Fruit fly (Drosophila melanogaster) ovary, adult (tissue): Measurements from ENCODE around the gene Rph.

Experiments
- CG17801 ChIP-seq: fragments of 200-800 bp; optimal IDR thresholded peaks from 2 replicates; lab custom pipeline; 2019; ENCODE audit warnings: missing biosample characterization, mild to moderate bottlenecking, missing genetic modification characterization, moderate library complexity; ENCODE audit not compliant: partially characterized antibody

Rph gene

DNA sequence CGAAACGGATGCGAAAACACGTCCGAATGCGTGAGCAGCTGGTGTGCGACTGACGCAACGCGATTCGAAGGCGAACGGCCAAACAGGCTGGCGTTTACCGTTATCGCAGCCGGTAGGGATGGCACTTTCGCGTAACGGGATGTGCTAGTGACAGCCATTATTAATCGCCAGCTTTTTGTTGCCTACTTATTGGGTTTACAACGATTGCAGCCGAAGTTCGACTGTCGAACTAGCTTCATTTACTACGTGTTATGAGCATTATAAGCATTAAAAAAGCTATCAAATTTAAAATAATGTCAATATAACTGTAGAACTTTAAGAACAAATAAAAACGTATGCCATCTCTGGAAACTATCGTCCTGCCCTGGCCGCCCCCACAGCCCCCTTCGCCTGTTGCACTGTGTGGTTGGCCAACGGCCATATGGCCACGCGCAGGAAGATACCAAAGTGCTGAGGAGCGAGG is at the start of gene Rph:
Rph (minus strand) TSS at position 51 of the 463 bp plus-strand sequence.
- TF ChIP-seq CG17801 (GFP tag; lab: Kevin White, UChicago), result no peak

DNA sequence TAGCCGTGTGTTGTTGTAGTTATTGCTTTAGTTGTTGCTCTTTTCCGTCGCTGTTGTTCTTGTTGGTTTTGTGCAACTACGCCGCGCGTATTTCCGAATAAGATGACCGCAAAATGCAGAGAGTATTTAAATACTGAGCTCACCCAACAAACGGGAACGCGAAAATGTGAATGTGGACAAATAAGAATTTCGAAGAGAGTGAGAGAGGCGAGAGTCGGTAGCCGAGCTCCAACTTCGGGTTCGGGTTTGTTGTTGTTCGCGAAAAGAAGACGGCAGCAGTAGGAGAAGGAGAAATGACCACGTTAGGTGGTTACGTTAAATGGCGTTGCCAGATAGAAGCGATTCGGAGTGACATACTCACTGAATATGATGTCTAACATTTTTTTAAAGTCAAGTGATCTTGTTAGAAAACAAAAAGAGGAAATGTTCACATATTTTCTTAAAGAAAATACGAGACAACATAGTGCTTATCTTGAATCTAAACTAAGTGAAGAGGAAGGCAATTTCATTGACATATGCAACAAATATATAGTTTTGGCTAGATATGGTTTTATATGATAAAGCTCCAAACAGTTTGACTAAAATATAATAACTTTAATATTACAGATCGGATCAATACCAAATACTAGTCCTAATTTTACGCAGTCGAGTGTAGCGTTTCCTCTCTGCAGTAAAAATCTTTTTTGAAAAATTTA is 49.4 kb upstream of the Rph start:
- peak; percentile 67 for TF ChIP-seq CG17801 (GFP tag; lab: Kevin White, UChicago)

DNA sequence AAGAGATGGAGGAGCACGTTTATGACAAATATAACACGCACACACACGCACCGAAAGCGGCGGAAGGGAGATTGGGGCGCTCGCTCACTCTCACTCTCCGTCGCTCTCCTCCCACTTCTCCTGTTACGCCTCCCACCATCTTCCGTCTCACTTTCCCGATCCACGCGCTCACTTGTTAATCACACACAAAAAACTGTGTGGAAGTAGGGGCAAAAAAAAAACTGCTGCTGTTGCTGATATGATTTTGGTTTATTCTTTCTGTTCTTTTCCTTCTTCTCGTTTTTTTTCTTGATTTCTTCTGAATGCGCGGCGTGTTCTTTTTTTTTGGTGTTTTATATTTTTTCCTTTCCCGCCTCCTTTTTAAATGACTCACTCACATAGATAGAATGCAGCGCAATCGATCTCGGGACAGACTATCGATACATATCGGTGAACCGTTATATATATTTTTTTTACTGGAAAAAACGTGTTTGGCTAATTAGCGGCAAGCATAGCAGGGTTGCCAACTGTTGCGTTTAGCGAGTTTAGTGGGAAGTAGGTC is 48.3 kb upstream of the Rph start:
- TF ChIP-seq CG17801 (GFP tag; lab: Kevin White, UChicago), result peak; percentile 78

DNA sequence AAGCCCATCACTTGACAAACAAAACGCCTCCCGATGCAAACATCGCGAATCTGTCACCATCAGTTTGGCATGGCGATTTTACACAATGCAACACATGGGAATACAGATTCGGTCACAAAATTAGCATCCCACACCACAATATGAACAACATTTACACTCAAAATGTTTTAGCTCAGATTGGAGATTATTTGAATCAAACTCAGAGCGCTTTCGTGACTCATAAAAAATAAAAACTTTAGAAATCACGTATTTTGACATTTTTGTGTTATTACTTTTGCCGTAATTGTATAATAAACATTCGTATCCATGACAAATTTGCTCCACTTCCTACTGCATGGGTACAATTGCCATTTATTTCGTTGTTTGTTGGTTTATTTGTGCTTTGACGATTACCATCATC is 46.6 kb upstream of the Rph start:
- no peak for TF ChIP-seq CG17801 (GFP tag; lab: Kevin White, UChicago)

DNA sequence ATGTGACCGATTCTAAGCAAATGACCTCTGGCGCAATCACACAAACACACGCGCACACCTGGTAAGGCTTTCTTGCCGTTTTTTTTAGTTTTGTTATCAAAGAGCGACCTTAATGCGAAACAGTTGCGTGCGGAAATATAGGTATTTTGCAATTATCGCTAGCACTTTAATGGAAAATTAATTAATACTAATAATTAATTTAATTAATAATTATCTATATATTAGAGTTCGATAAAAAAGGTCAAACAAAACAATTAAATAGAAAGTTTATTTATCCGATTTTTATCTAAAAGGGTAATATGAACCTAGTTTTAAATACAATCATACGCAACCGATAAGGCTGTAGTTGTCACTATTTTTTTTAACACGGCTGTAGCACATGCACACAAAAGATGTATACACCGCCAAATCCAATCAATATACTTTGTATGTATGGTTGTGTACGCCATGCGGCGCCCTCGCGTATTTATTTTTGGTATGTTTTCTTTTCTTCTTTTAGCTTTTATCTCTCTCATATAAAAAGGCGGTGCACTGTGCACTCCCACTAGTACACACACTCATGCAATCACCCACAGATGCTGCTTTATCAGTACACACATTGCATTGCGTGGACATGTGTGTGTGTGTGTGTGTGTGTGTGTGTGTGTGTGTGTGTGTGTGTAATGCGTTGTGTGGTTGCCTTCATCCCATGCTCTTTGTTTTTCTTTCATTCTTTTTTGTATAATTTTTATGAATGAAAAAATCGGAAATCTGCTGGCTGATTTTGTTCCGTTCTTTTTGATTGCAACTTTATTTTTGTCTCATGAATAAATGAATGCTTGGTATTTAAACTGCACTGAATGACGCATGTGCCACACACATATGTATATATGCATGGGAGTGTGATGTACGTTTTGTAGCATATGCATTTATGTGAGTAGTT is 45.3 kb upstream of the Rph start:
- peak; percentile 42 for TF ChIP-seq CG17801 (GFP tag; lab: Kevin White, UChicago)

DNA sequence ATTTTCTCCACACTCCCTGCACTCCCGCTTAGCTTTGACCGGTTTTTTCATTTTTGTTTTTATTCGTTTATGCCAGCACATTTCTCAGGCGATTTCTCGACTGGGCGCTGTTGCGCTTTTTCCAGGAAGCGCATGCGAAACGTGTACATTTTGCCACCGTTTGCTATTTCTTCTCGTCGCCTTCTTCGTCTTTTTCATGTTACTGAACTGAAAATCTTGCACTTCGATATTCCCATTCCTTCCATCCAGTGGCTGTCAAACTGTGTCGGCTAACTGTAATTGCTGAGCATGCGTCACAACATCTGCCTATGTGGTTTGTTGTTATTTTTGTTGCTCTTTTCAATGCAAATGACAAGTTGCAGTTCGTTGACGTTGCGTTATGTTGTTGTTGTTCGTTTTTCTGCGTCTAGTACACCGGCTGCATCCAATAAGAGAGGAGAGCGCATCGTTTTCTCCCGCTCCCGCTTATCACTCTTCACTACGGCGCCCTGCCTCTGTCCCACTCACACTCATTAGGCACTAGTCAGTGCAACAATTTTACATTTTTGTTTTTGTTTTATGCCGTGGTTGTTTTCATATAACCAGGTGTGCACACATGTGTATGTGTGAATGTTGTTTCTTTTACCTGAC is 44.5 kb upstream of the Rph start:
- no peak for TF ChIP-seq CG17801 (GFP tag; lab: Kevin White, UChicago)

DNA sequence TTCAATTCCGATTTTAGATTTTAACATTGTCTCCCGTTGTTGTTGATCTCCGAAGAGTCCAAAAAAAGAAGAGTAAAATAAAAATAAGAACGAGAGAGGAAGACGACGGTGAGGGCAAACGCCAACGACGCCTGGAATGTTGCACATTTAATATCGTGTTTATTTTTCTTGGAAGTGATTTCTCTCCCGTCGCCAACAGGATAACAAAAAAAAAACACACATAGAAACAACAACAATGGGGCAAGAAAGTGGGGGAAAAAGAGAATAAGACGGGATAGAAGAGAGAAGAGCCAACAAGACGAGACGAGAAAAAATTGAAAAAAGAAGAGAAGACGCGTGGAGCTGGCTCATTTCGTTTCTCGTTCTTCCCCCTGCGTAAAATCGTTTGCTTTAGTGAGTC is 43.6 kb upstream of the Rph start:
- TF ChIP-seq CG17801 (GFP tag; lab: Kevin White, UChicago), result no peak

DNA sequence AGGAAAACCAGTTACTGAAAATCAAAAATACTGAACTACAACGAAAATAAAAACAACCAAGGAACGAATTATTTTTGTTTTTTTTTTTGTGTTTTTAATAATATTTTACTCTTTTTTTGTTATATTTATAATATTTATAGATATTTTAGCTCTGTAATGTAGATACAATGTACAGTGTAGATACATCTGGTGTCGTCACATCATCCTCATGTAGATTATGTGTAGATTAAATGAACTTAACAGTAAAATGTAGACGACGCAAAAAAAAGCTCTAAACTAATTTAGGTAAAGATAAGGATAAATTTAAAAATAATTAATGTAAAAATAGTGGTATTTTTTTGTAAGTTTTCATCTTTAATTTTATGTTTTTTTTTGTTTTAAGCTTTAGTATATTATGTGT is 31.8 kb upstream of the Rph start:
- TF ChIP-seq CG17801 (GFP tag; lab: Kevin White, UChicago), result no peak

DNA sequence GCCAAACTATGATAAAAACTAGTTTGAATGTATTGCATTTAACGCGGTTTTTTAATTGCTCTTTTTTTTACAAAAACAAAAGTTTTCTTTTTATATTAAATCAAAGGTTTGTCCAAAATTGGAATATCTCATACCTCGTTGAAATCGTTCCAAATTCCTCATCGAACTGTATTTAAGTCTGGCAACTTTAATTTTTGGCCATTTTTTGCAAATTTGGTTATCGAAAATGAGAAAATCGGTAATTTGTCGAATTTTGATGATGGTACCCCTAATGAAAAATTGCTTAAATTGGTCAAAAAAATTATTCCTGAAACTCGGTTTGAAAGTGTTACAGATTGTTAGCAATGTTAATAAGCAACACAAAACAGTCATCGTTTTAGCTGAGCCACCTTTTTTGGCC is 29.9 kb upstream of the Rph start:
- TF ChIP-seq CG17801 (GFP tag; lab: Kevin White, UChicago), result no peak

DNA sequence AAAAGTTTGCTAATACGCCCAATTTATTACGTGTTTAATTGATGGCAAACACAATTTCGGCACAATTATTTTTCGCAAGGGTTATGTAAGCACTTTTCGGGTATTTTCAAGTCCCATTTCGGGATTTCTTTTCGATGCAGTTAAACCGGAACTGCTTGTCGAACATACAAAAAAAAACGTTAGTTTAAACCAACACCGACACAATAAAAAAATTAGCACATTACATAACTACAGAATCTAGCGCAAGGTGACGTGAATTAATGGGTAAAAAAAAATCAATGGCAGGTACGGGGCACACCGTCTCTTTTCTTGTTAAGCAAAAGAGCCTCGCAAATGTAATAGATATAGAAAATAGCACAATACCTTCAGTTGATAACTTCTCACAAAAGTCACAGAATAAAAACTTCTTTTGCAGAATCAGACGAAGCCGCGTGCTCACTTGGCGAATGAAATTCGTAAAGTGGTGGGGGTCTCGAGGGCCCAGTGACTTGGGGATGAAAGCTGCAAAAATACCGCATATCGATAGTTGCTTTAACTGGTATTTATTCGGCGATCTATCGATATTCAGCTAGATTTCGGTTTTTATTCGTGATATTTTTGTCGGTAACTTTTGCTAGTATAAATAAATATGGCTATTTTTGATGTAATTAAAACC is 29.1 kb upstream of the Rph start, which contains the start of the genes Ant2 and sesB:
Ant2 (minus strand) TSS at position 465 of the 655 bp plus-strand sequence.
sesB (minus strand) TSS at position 516 of the 655 bp plus-strand sequence.
- TF ChIP-seq CG17801 (GFP tag; lab: Kevin White, UChicago), result no peak

DNA sequence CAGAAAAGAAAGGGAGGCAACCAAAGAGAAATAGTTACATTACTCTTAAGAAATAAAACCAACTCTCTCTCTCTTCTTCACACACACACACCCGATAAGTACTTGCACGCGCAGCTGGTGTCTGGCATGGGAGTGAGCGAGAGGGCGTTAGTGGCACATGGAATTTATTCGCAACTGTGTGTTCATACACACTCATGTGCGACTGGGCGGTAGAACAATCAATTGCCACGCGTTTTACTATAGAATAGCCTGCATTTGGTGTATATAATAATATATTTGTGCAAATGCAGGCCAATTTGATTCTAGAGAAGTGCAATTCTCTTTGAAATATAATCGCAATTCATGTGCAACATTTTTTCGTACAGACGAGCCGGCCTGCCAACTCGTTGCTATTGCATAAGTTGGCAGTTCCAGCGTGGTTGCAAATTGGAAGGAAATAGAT is 28.5 kb upstream of the Rph start:
- no peak for TF ChIP-seq CG17801 (GFP tag; lab: Kevin White, UChicago)

DNA sequence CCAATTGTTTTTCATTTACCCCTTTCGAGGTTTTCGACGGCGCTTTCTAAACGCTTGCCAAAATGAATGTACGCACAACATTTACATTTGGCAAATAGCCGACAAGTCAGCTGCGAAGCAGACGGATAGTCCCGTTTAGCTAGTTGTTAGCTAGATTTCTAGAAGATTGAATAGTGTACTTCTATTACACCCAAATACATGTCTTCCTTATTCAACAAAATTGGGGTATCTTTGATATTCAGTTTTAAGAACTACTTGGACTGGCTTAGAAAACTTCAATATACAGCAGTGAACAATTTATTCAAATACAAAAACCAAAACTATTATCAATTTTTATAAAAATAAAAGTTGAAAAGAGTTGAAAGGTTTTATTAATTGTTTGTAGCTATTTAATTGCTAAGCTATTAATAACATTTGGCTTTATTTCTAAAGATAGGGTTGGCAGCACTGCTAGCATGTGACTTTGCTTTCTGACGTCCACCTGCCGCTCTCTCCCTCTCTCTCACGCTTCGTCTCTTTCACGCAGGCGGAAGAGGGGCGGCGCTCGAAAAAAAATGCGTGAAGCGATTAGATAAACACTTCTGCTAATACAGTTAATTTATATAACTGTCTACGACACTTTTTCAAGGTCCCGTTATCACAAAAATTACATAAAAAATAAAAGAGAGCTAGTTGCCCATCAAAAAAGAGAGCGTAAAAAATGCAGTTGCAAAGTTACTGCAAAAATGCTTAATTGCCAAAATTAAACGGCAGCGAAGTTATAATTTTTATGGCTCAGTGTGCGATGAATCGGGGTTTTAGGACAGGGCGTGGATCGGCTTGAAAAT is 27.6 kb upstream of the Rph start:
- TF ChIP-seq CG17801 (GFP tag; lab: Kevin White, UChicago), result no peak

DNA sequence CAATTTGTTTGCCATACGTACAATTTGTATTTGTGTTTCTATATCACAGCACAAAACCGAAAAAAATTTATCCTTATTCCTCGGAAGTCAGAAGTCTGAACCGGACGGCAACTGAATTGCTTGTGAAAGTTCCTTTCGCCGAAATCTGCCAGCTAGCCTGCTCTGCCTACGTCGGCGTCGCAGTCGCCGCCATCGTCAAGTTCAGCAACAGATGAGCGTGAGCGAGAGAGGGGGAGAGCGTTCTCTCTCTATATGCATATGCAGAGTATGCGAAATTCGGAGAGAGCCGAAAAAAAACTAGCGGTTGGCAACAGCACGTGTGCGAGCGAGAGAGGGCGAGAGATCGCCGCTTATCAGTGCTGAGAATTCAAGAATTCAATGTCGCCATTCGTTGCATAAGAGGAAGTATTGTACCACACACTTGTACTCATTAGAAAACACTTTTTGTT is 26.9 kb upstream of the Rph start:
- TF ChIP-seq CG17801 (GFP tag; lab: Kevin White, UChicago), result no peak
